Fruit fly (Drosophila melanogaster) whole organism, embryonic: ENCODE data around the gene FRG1.

Source experiments
- CG10959 ChIP-seq: fragments of 200-800 bp; sonication (Bioruptor generic); IDR thresholded peaks from 2 replicates; pipeline ENCODE4 v1.3.6; 2022; ENCODE audit warnings: missing biosample characterization, missing genetic modification characterization
- CG14014 ChIP-seq: fragments of 200-800 bp; sonication (Bioruptor generic); IDR thresholded peaks from 2 replicates; pipeline ENCODE4 v1.3.6; 2022; ENCODE audit warnings: missing biosample characterization, missing genetic modification characterization
- CG14441 ChIP-seq: fragments of 200-800 bp; sonication (Bioruptor generic); IDR thresholded peaks from 2 replicates; pipeline ENCODE4 v1.3.6; 2022; ENCODE audit warnings: missing biosample characterization, missing genetic modification characterization
- CG14667 ChIP-seq: fragments of 200-800 bp; sonication (Bioruptor generic); IDR thresholded peaks from 2 replicates; pipeline ENCODE4 v1.3.6; 2022; ENCODE audit warnings: missing biosample characterization, missing genetic modification characterization
- CG14710 ChIP-seq: fragments of 200-800 bp; sonication (Bioruptor generic); optimal IDR thresholded peaks from 3 replicates; lab custom pipeline; 2019; ENCODE audit warnings: missing biosample characterization, mild to moderate bottlenecking, missing genetic modification characterization, moderate library complexity
- CG17568 ChIP-seq: fragments of 200-800 bp; sonication (Bioruptor generic); optimal IDR thresholded peaks from 2 replicates; lab custom pipeline; 2018; ENCODE audit warnings: missing biosample characterization, mild to moderate bottlenecking, missing genetic modification characterization, moderate library complexity
- CG17612 ChIP-seq: fragments of 200-800 bp; sonication (Bioruptor generic); IDR thresholded peaks from 2 replicates; pipeline ENCODE4 v1.3.6; 2022; ENCODE audit warnings: missing biosample characterization, missing genetic modification characterization
- CG2116 ChIP-seq: fragments of 200-800 bp; sonication (Bioruptor generic); optimal IDR thresholded peaks from 3 replicates; lab custom pipeline; 2018; ENCODE audit warnings: missing biosample characterization, mild to moderate bottlenecking, missing genetic modification characterization
- CG33213 ChIP-seq: fragments of 200-800 bp; sonication (Bioruptor generic); optimal IDR thresholded peaks from 3 replicates; lab custom pipeline; 2016; ENCODE audit warnings: missing biosample characterization, missing genetic modification characterization
- CG34422 ChIP-seq: fragments of 200-800 bp; sonication (Bioruptor generic); IDR thresholded peaks from 3 replicates; pipeline ENCODE4 v1.3.6; 2022; ENCODE audit warnings: missing biosample characterization, missing genetic modification characterization
- CG4730 ChIP-seq: fragments of 200-800 bp; sonication (Bioruptor generic); IDR thresholded peaks from 2 replicates; pipeline ENCODE4 v1.3.6; 2022; ENCODE audit warnings: missing biosample characterization, missing genetic modification characterization
- CG6654 ChIP-seq: fragments of 200-800 bp; sonication (Bioruptor generic); optimal IDR thresholded peaks from 2 replicates; lab custom pipeline; 2017; ENCODE audit warnings: missing biosample characterization, mild to moderate bottlenecking, missing genetic modification characterization
- CG8944 ChIP-seq: fragments of 200-800 bp; sonication (Bioruptor generic); optimal IDR thresholded peaks from 3 replicates; lab custom pipeline; 2016; ENCODE audit warnings: missing biosample characterization, missing genetic modification characterization
- CHES-1-like ChIP-seq: fragments of 200-800 bp; sonication (Bioruptor generic); optimal IDR thresholded peaks from 2 replicates; lab custom pipeline; 2016; ENCODE audit warnings: missing biosample characterization, missing genetic modification characterization
- CTCF ChIP-seq: fragments of 200-800 bp; sonication (Bioruptor generic); optimal IDR thresholded peaks from 2 replicates; lab custom pipeline; 2017; ENCODE audit warnings: missing biosample characterization, mild to moderate bottlenecking, missing genetic modification characterization, moderate library complexity
- Camta ChIP-seq: fragments of 200-800 bp; sonication (Bioruptor generic); optimal IDR thresholded peaks from 2 replicates; lab custom pipeline; 2016; ENCODE audit warnings: missing biosample characterization, missing genetic modification characterization
- D ChIP-seq, 2 experiments: fragments of 200-800 bp in 1 of 2; fragments of >200 bp in 1 of 2; sonication (Bioruptor generic) in 1 of 2; optimal IDR thresholded peaks; 2 replicates in 1 of 2; 3 replicates in 1 of 2; lab custom pipeline; 2017; ENCODE audit warnings: mild to moderate bottlenecking in 1 of 2, missing biosample characterization in 1 of 2, missing genetic modification characterization in 1 of 2, missing genetic modification reagents in 1 of 2
- D19B ChIP-seq: fragments of 200-800 bp; sonication (Bioruptor generic); optimal IDR thresholded peaks from 2 replicates; lab custom pipeline; 2017; ENCODE audit warnings: missing biosample characterization, mild to moderate bottlenecking, missing genetic modification characterization
- Dref ChIP-seq: fragments of 200-800 bp; sonication (Bioruptor generic); IDR thresholded peaks from 2 replicates; pipeline ENCODE4 v1.3.6; 2022; ENCODE audit warnings: missing biosample characterization, missing genetic modification characterization
- HLH3B ChIP-seq: fragments of 200-800 bp; sonication (Bioruptor generic); IDR thresholded peaks from 2 replicates; pipeline ENCODE4 v1.3.6; 2022; ENCODE audit warnings: missing biosample characterization, missing genetic modification characterization
- HLH54F ChIP-seq: fragments of 200-800 bp; sonication (Bioruptor generic); optimal IDR thresholded peaks from 3 replicates; lab custom pipeline; 2016; ENCODE audit warnings: missing biosample characterization, missing genetic modification characterization
- Hr39 ChIP-seq: fragments of >200 bp; optimal IDR thresholded peaks from 2 replicates; lab custom pipeline; 2017
- Jarid2 ChIP-seq: fragments of 200-800 bp; sonication (Bioruptor generic); optimal IDR thresholded peaks from 3 replicates; lab custom pipeline; 2017; ENCODE audit warnings: mild to moderate bottlenecking, missing biosample characterization, missing genetic modification reagents, missing genetic modification characterization
- Lpt ChIP-seq: fragments of >200 bp; optimal IDR thresholded peaks from 2 replicates; lab custom pipeline; 2018; ENCODE audit warnings: missing biosample characterization, missing genetic modification characterization
- Mes4 ChIP-seq: fragments of 200-800 bp; sonication (Bioruptor generic); optimal IDR thresholded peaks from 2 replicates; lab custom pipeline; 2016; ENCODE audit warnings: missing biosample characterization, missing genetic modification characterization
- NC2α ChIP-seq: fragments of 200-800 bp; sonication (Bioruptor generic); optimal IDR thresholded peaks from 2 replicates; lab custom pipeline; 2016; ENCODE audit warnings: missing biosample characterization, missing genetic modification characterization
- Neu2 ChIP-seq: fragments of 200-800 bp; sonication (Bioruptor generic); optimal IDR thresholded peaks from 3 replicates; lab custom pipeline; 2016; ENCODE audit warnings: missing biosample characterization, missing genetic modification characterization, borderline replicate concordance
- Nf-YA ChIP-seq: fragments of 200-800 bp; sonication (Bioruptor generic); IDR thresholded peaks from 2 replicates; pipeline ENCODE4 v1.3.6; 2022; ENCODE audit warnings: missing biosample characterization, missing genetic modification characterization
- Side ChIP-seq: fragments of 200-800 bp; sonication (Bioruptor generic); optimal IDR thresholded peaks from 2 replicates; lab custom pipeline; 2016; ENCODE audit warnings: missing biosample characterization, missing genetic modification characterization
- Tbp ChIP-seq: fragments of >200 bp; optimal IDR thresholded peaks from 2 replicates; lab custom pipeline; 2018; ENCODE audit warnings: missing biosample characterization, missing genetic modification characterization
- Usf ChIP-seq: fragments of 200-800 bp; sonication (Bioruptor generic); optimal IDR thresholded peaks from 2 replicates; lab custom pipeline; 2017; ENCODE audit warnings: missing genotype, missing biosample characterization, missing genetic modification characterization
- Xbp1 ChIP-seq: fragments of 200-800 bp; sonication (Bioruptor generic); optimal IDR thresholded peaks from 3 replicates; lab custom pipeline; 2016; ENCODE audit warnings: missing biosample characterization, mild to moderate bottlenecking, missing genetic modification characterization
- cad ChIP-seq: fragments of >200 bp; optimal IDR thresholded peaks from 2 replicates; lab custom pipeline; 2017; ENCODE audit warnings: missing biosample characterization, missing genetic modification characterization
- chn ChIP-seq: fragments of 200-800 bp; sonication (Bioruptor generic); optimal IDR thresholded peaks from 2 replicates; lab custom pipeline; 2016; ENCODE audit warnings: missing biosample characterization, missing genetic modification characterization
- danr ChIP-seq: fragments of 200-800 bp; sonication (Bioruptor generic); IDR thresholded peaks from 2 replicates; pipeline ENCODE4 v1.3.6; 2022; ENCODE audit warnings: missing biosample characterization, missing genetic modification characterization
- exex ChIP-seq: fragments of 200-800 bp; sonication (Bioruptor generic); optimal IDR thresholded peaks from 4 replicates; lab custom pipeline; 2018; ENCODE audit warnings: missing biosample characterization, mild to moderate bottlenecking, missing genetic modification characterization, moderate library complexity
- fd96Cb ChIP-seq: fragments of 200-800 bp; sonication (Bioruptor generic); optimal IDR thresholded peaks from 2 replicates; lab custom pipeline; 2018; ENCODE audit warnings: missing biosample characterization, mild to moderate bottlenecking, missing genetic modification characterization, moderate library complexity
- jumu ChIP-seq: fragments of 200-800 bp; sonication (Bioruptor generic); optimal IDR thresholded peaks from 3 replicates; lab custom pipeline; 2016; ENCODE audit warnings: missing biosample characterization, missing genetic modification characterization
- kah ChIP-seq: fragments of 200-800 bp; sonication (Bioruptor generic); optimal IDR thresholded peaks from 2 replicates; lab custom pipeline; 2018; ENCODE audit warnings: missing biosample characterization, mild to moderate bottlenecking, missing genetic modification characterization
- lov ChIP-seq, 2 experiments: fragments of 200-800 bp in 1 of 2; fragments of >200 bp in 1 of 2; sonication (Bioruptor generic) in 1 of 2; IDR thresholded peaks in 1 of 2; optimal IDR thresholded peaks in 1 of 2; 2 replicates in 1 of 2; 3 replicates in 1 of 2; pipeline versions ENCODE4 v1.3.6 to Lab custom; 2017 to 2022; ENCODE audit warnings: missing biosample characterization in 1 of 2, missing genetic modification characterization in 1 of 2
- mam ChIP-seq: fragments of 200-800 bp; sonication (Bioruptor generic); optimal IDR thresholded peaks from 3 replicates; lab custom pipeline; 2016; ENCODE audit warnings: missing biosample characterization, missing genetic modification characterization
- nerfin-2 ChIP-seq: fragments of 200-800 bp; sonication (Bioruptor generic); IDR thresholded peaks from 2 replicates; pipeline ENCODE4 v1.3.6; 2022; ENCODE audit warnings: missing biosample characterization, missing genetic modification characterization; ENCODE audit not compliant: partially characterized antibody
- org-1 ChIP-seq: fragments of 200-800 bp; sonication (Bioruptor generic); optimal IDR thresholded peaks from 2 replicates; lab custom pipeline; 2017; ENCODE audit warnings: missing biosample characterization, missing genetic modification characterization
- otp ChIP-seq: fragments of 200-800 bp; sonication (Bioruptor generic); IDR thresholded peaks from 3 replicates; pipeline ENCODE4, ENCODE4 v1.3.6; 2022; ENCODE audit warnings: missing biosample characterization, missing genetic modification characterization
- phol ChIP-seq: fragments of 200-800 bp; sonication (Bioruptor generic); optimal IDR thresholded peaks from 3 replicates; lab custom pipeline; 2018; ENCODE audit warnings: missing biosample characterization, mild to moderate bottlenecking, missing genetic modification characterization, moderate library complexity
- pita ChIP-seq: fragments of 200-800 bp; sonication (Bioruptor generic); optimal IDR thresholded peaks from 2 replicates; lab custom pipeline; 2017; ENCODE audit warnings: missing biosample characterization, mild to moderate bottlenecking, missing genetic modification characterization
- ranshi ChIP-seq: fragments of 200-800 bp; sonication (Bioruptor generic); IDR thresholded peaks from 2 replicates; pipeline ENCODE4 v1.3.6; 2022; ENCODE audit warnings: missing biosample characterization, missing genetic modification characterization
- sd ChIP-seq: fragments of 200-800 bp; sonication (Bioruptor generic); optimal IDR thresholded peaks from 3 replicates; lab custom pipeline; 2018; ENCODE audit warnings: missing biosample characterization, mild to moderate bottlenecking, missing genetic modification characterization, moderate library complexity
- slp2 ChIP-seq: fragments of 200-800 bp; sonication (Bioruptor generic); optimal IDR thresholded peaks from 2 replicates; lab custom pipeline; 2016; ENCODE audit warnings: missing biosample characterization, missing genetic modification characterization
- toy ChIP-seq: fragments of 200-800 bp; sonication (Bioruptor generic); IDR thresholded peaks from 2 replicates; pipeline ENCODE4 v1.3.6; 2022; ENCODE audit warnings: missing biosample characterization, missing genetic modification characterization
- trem ChIP-seq: fragments of 200-800 bp; optimal IDR thresholded peaks from 3 replicates; lab custom pipeline; 2019; ENCODE audit warnings: missing biosample characterization, mild to moderate bottlenecking, missing genetic modification characterization, moderate library complexity
- tup ChIP-seq: fragments of 200-800 bp; sonication (Bioruptor generic); optimal IDR thresholded peaks from 2 replicates; lab custom pipeline; 2016; ENCODE audit warnings: missing biosample characterization, mild to moderate bottlenecking, missing genetic modification characterization, moderate library complexity
- vfl ChIP-seq: fragments of 200-800 bp; sonication (Bioruptor generic); optimal IDR thresholded peaks from 2 replicates; lab custom pipeline; 2016; ENCODE audit warnings: missing biosample characterization, missing genetic modification characterization

The FRG1 gene

dm6 chr3L:20313469-20313868 is 16.7 kb upstream of the FRG1 start, which contains the start of gene alphaSnap (continued):
- no peak for TF ChIP-seq Lpt
- TF ChIP-seq Tbp (GFP tag; lab: Kevin White, UChicago) = no peak
- TF ChIP-seq lov (optimal IDR thresholded peaks at IDR 0.05; lab: Kevin White, UChicago) = no peak
- no peak for TF ChIP-seq lov (GFP tag; IDR thresholded peaks at IDR 0.05; lab: Robert Waterston, UW)
- no peak for TF ChIP-seq cad (GFP tag; lab: Kevin White, UChicago)
- TF ChIP-seq exex = no peak
- TF ChIP-seq CG2116 (GFP tag; lab: Kevin White, UChicago) = peak; percentile 53
- TF ChIP-seq Mes4 (GFP tag; lab: Kevin White, UChicago) = no peak
- no peak for TF ChIP-seq Nf-YA
- no peak for TF ChIP-seq sd (tag; lab: Kevin White, UChicago)
- TF ChIP-seq chn = no peak
- no peak for TF ChIP-seq slp2
- no peak for TF ChIP-seq CG17612 (GFP tag; lab: Robert Waterston, UW)
- TF ChIP-seq vfl (GFP tag; lab: Kevin White, UChicago) = no peak
- no peak for TF ChIP-seq D (optimal IDR thresholded peaks at IDR 0.05; lab: Kevin White, UChicago)
- no peak for TF ChIP-seq D (GFP tag; optimal IDR thresholded peaks at IDR 0.05; lab: Kevin White, UChicago)
- peak; percentile 60 for TF ChIP-seq CG33213 (GFP tag; lab: Kevin White, UChicago)
- TF ChIP-seq Side (GFP tag; lab: Kevin White, UChicago) = no peak
- no peak for TF ChIP-seq Jarid2 (GFP tag; lab: Kevin White, UChicago)
- no peak for TF ChIP-seq org-1 (GFP tag; lab: Kevin White, UChicago)
- peak; percentile 32; the same call in 1 of the 3 replicates for TF ChIP-seq CG34422 (GFP tag; lab: Robert Waterston, UW)
- TF ChIP-seq fd96Cb (tag; lab: Kevin White, UChicago) = no peak
- no peak for TF ChIP-seq ranshi (GFP tag; lab: Robert Waterston, UW)
- TF ChIP-seq Hr39 (lab: Kevin White, UChicago) = no peak
- no peak for TF ChIP-seq CG6654
- TF ChIP-seq mam (GFP tag; lab: Kevin White, UChicago) = peak; percentile 31
- TF ChIP-seq HLH3B (GFP tag; lab: Robert Waterston, UW) = 0 out of 2 replicates have a peak, but pooled peaks have one; percentile 21
- peak; percentile 68 for TF ChIP-seq CTCF (GFP tag; lab: Kevin White, UChicago)
- peak; percentile 54 for TF ChIP-seq Xbp1 (GFP tag; lab: Kevin White, UChicago)
- no peak for TF ChIP-seq CG17568
- TF ChIP-seq CG14014 (GFP tag; lab: Robert Waterston, UW) = no peak; the same call in 1 of the 2 replicates
- TF ChIP-seq HLH54F (GFP tag; lab: Kevin White, UChicago) = peak; percentile 31
- TF ChIP-seq Camta (GFP tag; lab: Kevin White, UChicago) = no peak
- TF ChIP-seq D19B (GFP tag; lab: Kevin White, UChicago) = no peak
- TF ChIP-seq tup = no peak
- TF ChIP-seq toy (GFP tag; lab: Robert Waterston, UW) = no peak
- TF ChIP-seq CG14441 = no peak
- TF ChIP-seq otp (GFP tag; lab: Robert Waterston, UW) = no peak
- TF ChIP-seq danr (GFP tag; lab: Robert Waterston, UW) = no peak
- TF ChIP-seq Usf (GFP tag; lab: Kevin White, UChicago) = no peak
- peak; percentile 71 for TF ChIP-seq trem
- TF ChIP-seq CG4730 (GFP tag; lab: Robert Waterston, UW) = no peak
- no peak for TF ChIP-seq CG10959
- TF ChIP-seq Dref (GFP tag; lab: Robert Waterston, UW) = 0 out of 2 replicates have a peak, but pooled peaks have one; percentile 28
- TF ChIP-seq pita (GFP tag; lab: Kevin White, UChicago) = no peak
- TF ChIP-seq CG14710 (tag; lab: Kevin White, UChicago) = peak; percentile 91
- no peak for TF ChIP-seq CG8944 (GFP tag; lab: Kevin White, UChicago)
- no peak for TF ChIP-seq NC2α (GFP tag; lab: Kevin White, UChicago)
- TF ChIP-seq phol (tag; lab: Kevin White, UChicago) = peak; percentile 61
- TF ChIP-seq CG14667 (GFP tag; lab: Robert Waterston, UW) = no peak
- no peak for TF ChIP-seq kah (GFP tag; lab: Kevin White, UChicago)
- TF ChIP-seq Neu2 (GFP tag; lab: Kevin White, UChicago) = no peak
- no peak for TF ChIP-seq jumu
- TF ChIP-seq nerfin-2 (GFP tag; lab: Robert Waterston, UW) = no peak
- TF ChIP-seq CHES-1-like (GFP tag; lab: Kevin White, UChicago) = peak; percentile 18
